Worm (Caenorhabditis elegans): ENCODE measurements around the gene pfk-1.1.

DNA sequence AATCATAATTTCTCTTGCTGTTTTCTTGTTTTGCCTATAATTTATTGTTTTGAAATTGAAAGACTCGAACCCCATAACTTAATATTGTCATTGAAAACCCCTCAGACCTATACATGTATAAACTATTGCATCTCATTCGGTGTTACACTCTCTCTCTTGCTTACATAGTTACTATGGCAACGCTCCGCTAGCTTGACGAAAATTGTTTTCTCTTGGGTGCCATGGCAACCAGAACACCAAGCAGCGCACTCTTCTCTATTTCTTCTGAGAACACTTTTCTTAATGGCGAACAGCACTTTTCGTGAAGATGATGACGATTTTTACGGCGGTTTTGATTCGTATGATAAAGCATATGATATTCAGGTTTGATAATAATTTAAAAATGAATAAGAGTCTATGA is 43.3 kb downstream of the pfk-1.1 start, which contains the start of gene osm-5:
- no peak for TF ChIP-seq elt-2 (tag; optimal IDR thresholded peaks at IDR 0.05)
- no peak for TF ChIP-seq ttx-3 (tag; optimal IDR thresholded peaks at IDR 0.05)
- TF ChIP-seq pqm-1 (tag; optimal IDR thresholded peaks at IDR 0.05): no peak
- no peak for TF ChIP-seq F13H6.1 (tag; optimal IDR thresholded peaks at IDR 0.05)
- TF ChIP-seq ceh-9 (tag; optimal IDR thresholded peaks at IDR 0.05): no peak
- no peak for TF ChIP-seq odd-2 (tag; optimal IDR thresholded peaks at IDR 0.05)

Measured in whole organism, late embryonic.